Worm (Caenorhabditis elegans) whole organism, early embryonic: ENCODE results near the gene rpac-19.

Experiments used
- B0310.2 ChIP-seq: sonication (generic microtip); optimal IDR thresholded peaks from 2 replicates; lab custom pipeline; 2016; ENCODE audit warnings: mild to moderate bottlenecking, missing genetic modification characterization, missing compliant biosample characterization
- F13C5.2 ChIP-seq: sonication (generic microtip); optimal IDR thresholded peaks from 2 replicates; lab custom pipeline; 2017; ENCODE audit warnings: mild to moderate bottlenecking, missing genetic modification characterization, inconsistent platforms, missing compliant biosample characterization
- ama-1 ChIP-seq: fragments of 150-350 bp; optimal IDR thresholded peaks from 2 replicates; lab custom pipeline; 2014
- ceh-13 ChIP-seq: fragments of 200-800 bp; sonication (Bioruptor generic); optimal IDR thresholded peaks from 2 replicates; lab custom pipeline; 2018; ENCODE audit warnings: mild to moderate bottlenecking, missing genetic modification characterization, missing compliant biosample characterization
- ceh-36 ChIP-seq: sonication (generic microtip); optimal IDR thresholded peaks from 2 replicates; lab custom pipeline; 2016; ENCODE audit warnings: missing genetic modification characterization, inconsistent platforms, missing compliant biosample characterization
- ets-7 ChIP-seq: sonication (generic microtip); optimal IDR thresholded peaks from 2 replicates; lab custom pipeline; 2016; ENCODE audit warnings: missing genotype, missing genetic modification characterization, missing compliant biosample characterization
- flt-1 ChIP-seq: fragments of 200-800 bp; sonication (Bioruptor generic); IDR thresholded peaks from 2 replicates; pipeline ENCODE4 v1.3.6; 2022; ENCODE audit warnings: missing genetic modification characterization, missing compliant biosample characterization
- hmg-4 ChIP-seq: fragments of 200-800 bp; sonication (Bioruptor generic); optimal IDR thresholded peaks from 2 replicates; lab custom pipeline; 2018; ENCODE audit warnings: mild to moderate bottlenecking, missing genetic modification characterization, missing compliant biosample characterization
- pes-1 ChIP-seq: fragments of 200-800 bp; sonication (Bioruptor generic); IDR thresholded peaks from 2 replicates; pipeline ENCODE4 v1.3.6; 2022; ENCODE audit warnings: missing genetic modification reagents, missing genetic modification characterization, missing compliant biosample characterization
- tbx-37 ChIP-seq: fragments of 200-800 bp; sonication (Bioruptor generic); conservative IDR thresholded peaks from 2 replicates; pipeline ENCODE4 v1.3.6; 2022; ENCODE audit warnings: missing genetic modification reagents, missing genetic modification characterization, missing compliant biosample characterization
- tra-4 ChIP-seq: sonication (generic microtip); optimal IDR thresholded peaks from 2 replicates; lab custom pipeline; 2017; ENCODE audit warnings: missing genetic modification characterization, missing compliant biosample characterization

Gene rpac-19

ce11 chrIII:9582240-9582639 lies 47.4 kb downstream of the rpac-19 start, which contains the start of gene C48B4.3:
C48B4.3 (minus strand) TSS chrIII:9582388.
- no peak for TF ChIP-seq ceh-13 (GFP tag; lab: Kevin White, UChicago)

DNA sequence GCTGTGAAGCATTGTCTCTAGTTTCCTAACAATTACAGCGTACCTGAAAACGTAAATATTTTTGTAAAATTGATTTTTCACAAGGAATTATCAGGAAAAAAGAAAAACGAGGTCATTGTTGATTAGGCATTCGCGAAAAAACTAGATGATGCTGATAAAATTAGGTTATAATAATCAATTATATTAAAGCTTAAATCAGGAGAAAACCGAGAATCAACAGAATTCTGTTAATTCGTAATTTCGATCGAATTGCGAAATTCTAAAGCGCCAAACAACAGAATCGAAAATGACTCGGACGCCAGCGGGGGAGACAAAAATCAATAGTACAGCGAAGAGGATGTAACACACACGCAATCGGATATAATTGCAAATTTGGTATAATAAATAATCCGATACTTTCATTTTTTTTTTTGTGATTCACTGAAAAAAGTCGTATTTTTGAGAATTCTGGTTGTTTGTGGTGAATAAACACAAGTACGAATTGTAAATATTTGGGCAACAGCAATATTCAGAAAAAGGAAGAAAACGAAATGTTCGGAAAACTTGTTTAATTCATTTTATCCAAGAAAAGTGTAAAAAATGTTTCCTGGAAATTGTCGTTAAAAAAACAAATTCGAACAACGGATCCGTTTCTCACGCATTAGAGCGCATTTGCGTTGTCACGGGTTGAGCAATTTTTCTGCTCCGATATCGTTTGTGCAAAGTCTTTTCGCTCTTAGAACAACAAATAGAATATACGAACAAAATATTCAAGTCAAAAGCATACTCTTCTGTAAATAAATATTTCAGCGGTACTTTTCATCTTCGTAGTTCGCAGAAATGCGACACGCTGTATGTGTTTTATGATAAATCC lies 49.4 kb downstream of the rpac-19 start, which contains the start of gene ced-7:
Gene ced-7 (minus strand): TSS at position 51 of the 853 bp plus-strand sequence.
- no peak for TF ChIP-seq ets-7 (tag; lab: Kevin White, UChicago)
- no peak for TF ChIP-seq tbx-37 (GFP tag; lab: Robert Waterston, UW)
- TF ChIP-seq ama-1 (lab: Kevin White, UChicago) = no peak
- TF ChIP-seq B0310.2 (tag; lab: Kevin White, UChicago) = no peak
- no peak for TF ChIP-seq tra-4 (tag; lab: Kevin White, UChicago)
- no peak for TF ChIP-seq flt-1
- no peak for TF ChIP-seq hmg-4 (GFP tag; lab: Kevin White, UChicago)
- no peak for TF ChIP-seq ceh-36
- TF ChIP-seq pes-1 (GFP tag; lab: Robert Waterston, UW) = no peak
- no peak for TF ChIP-seq F13C5.2 (tag; lab: Kevin White, UChicago)
